Worm (Caenorhabditis elegans) whole organism, L1 larva: ENCODE data around the gene F23H11.4.
A peak's percentile ranks its signal among the peaks of the same experiment; 100 is the strongest.

Source experiments
- C16A3.4 ChIP-seq: fragments of 150-350 bp; optimal IDR thresholded peaks from 2 replicates; lab custom pipeline; 2014; ENCODE audit warnings: missing biosample characterization, missing genetic modification characterization
- ama-1 ChIP-seq: fragments of 150-350 bp; optimal IDR thresholded peaks from 2 replicates; lab custom pipeline; 2014
- ces-1 ChIP-seq: fragments of 150-350 bp; optimal IDR thresholded peaks from 2 replicates; lab custom pipeline; 2014; ENCODE audit warnings: missing biosample characterization, missing genetic modification reagents, missing genetic modification characterization
- dpl-1 ChIP-seq, 3 experiments: fragments of 150-350 bp in 2 of 3; sonication (generic microtip) in 1 of 3; optimal IDR thresholded peaks; 2 replicates each; lab custom pipeline; 2014 to 2017; ENCODE audit warnings: missing biosample characterization in 3 of 3, missing genetic modification characterization in 3 of 3, missing genetic modification reagents in 3 of 3
- efl-1 ChIP-seq, 4 experiments: fragments of 150-350 bp; optimal IDR thresholded peaks in 3 of 4; peaks in 1 of 4; 1 replicate in 1 of 4; 2 replicates in 3 of 4; lab custom pipeline; 2014; ENCODE audit warnings: missing biosample characterization in 2 of 4, missing genetic modification characterization in 2 of 4, missing genetic modification reagents in 2 of 4
- egl-27 ChIP-seq, 2 experiments: fragments of 150-350 bp in 1 of 2; sonication (generic microtip); optimal IDR thresholded peaks; 3 replicates each; lab custom pipeline; 2017 to 2018; ENCODE audit warnings: missing biosample characterization in 2 of 2, missing genetic modification characterization in 2 of 2, missing genetic modification reagents in 2 of 2
- fkh-10 ChIP-seq: sonication (generic microtip); optimal IDR thresholded peaks from 2 replicates; lab custom pipeline; 2017; ENCODE audit warnings: missing biosample characterization, missing genetic modification reagents, missing genetic modification characterization
- jun-1 ChIP-seq: fragments of 150-350 bp; optimal IDR thresholded peaks from 2 replicates; lab custom pipeline; 2014; ENCODE audit warnings: missing biosample characterization, missing genetic modification reagents, missing genetic modification characterization
- lin-15B ChIP-seq: fragments of 150-350 bp; sonication (generic microtip); optimal IDR thresholded peaks from 3 replicates; lab custom pipeline; 2014; ENCODE audit warnings: missing biosample characterization, missing genetic modification characterization
- nhr-11 ChIP-seq: fragments of 150-350 bp; optimal IDR thresholded peaks from 2 replicates; lab custom pipeline; 2014; ENCODE audit warnings: missing biosample characterization, missing genetic modification characterization
- nhr-28 ChIP-seq: fragments of 150-350 bp; optimal IDR thresholded peaks from 2 replicates; lab custom pipeline; 2014; ENCODE audit warnings: missing biosample characterization, missing genetic modification characterization
- nhr-77 ChIP-seq: fragments of 150-350 bp; optimal IDR thresholded peaks from 2 replicates; lab custom pipeline; 2014; ENCODE audit warnings: missing biosample characterization, missing genetic modification characterization
- snpc-4 ChIP-seq: fragments of 150-350 bp; optimal IDR thresholded peaks from 2 replicates; lab custom pipeline; 2014; ENCODE audit warnings: missing biosample characterization, missing genetic modification characterization
- sup-37 ChIP-seq: fragments of 200-800 bp; sonication (Bioruptor generic); optimal IDR thresholded peaks from 2 replicates; lab custom pipeline; 2018; ENCODE audit warnings: mild to moderate bottlenecking, missing genetic modification characterization, missing compliant biosample characterization

DNA sequence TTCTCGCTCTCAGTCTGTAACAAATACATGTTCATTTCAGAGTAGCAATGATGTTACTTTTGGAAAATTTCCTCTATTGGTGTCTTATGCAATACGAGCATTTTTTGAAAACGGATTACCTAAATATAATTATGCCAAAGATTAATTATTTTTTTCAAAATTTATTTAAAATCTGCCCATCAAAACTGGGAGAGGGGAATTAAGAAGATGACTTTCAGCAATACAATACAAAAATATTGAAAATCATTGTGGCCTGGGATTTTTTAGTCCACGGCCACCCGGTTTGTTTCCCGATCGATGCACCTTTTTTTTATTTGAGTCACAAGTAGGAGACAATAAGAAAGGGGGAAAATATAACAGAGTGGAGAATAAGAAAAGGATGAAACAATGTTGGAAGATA lies 30.6 kb upstream of the F23H11.4 start, which contains the start of gene fbxa-56:
- TF ChIP-seq fkh-10 (GFP tag; lab: Kevin White, UChicago) = no peak
- TF ChIP-seq C16A3.4 (tag; lab: Kevin White, UChicago) = no peak
- no peak for TF ChIP-seq lin-15B (tag; lab: Kevin White, UChicago)
- TF ChIP-seq snpc-4 = no peak
- TF ChIP-seq jun-1 (tag; lab: Kevin White, UChicago) = no peak
- TF ChIP-seq egl-27 (tag; optimal IDR thresholded peaks at IDR 0.05; lab: Kevin White, UChicago) = no peak
- TF ChIP-seq nhr-28 = no peak
- TF ChIP-seq efl-1 (optimal IDR thresholded peaks at IDR 0.05; lab: Kevin White, UChicago) = no peak
- TF ChIP-seq efl-1 (GFP tag; optimal IDR thresholded peaks at IDR 0.05 in 1 of 2; lab: Kevin White, UChicago) = peak in 1 of 2 experiments; percentile 32
- no peak for TF ChIP-seq sup-37
- TF ChIP-seq ama-1 = no peak
- no peak for TF ChIP-seq nhr-11 (tag; lab: Kevin White, UChicago)
- no peak for TF ChIP-seq dpl-1 (GFP tag; optimal IDR thresholded peaks at IDR 0.05; lab: Kevin White, UChicago)
- TF ChIP-seq nhr-77 (tag; lab: Kevin White, UChicago) = no peak
- no peak for TF ChIP-seq ces-1
